Worm (Caenorhabditis elegans) whole organism, L1 larva: ENCODE measurements around the gene Y80D4G.2.

Source experiments
- C04F5.9 ChIP-seq: sonication (generic microtip); optimal IDR thresholded peaks from 2 replicates; lab custom pipeline; 2016; ENCODE audit warnings: missing genetic modification characterization, missing compliant biosample characterization
- C16A3.4 ChIP-seq: fragments of 150-350 bp; optimal IDR thresholded peaks from 2 replicates; lab custom pipeline; 2014; ENCODE audit warnings: missing biosample characterization, missing genetic modification characterization
- aly-2 ChIP-seq: fragments of 150-350 bp; optimal IDR thresholded peaks from 2 replicates; lab custom pipeline; 2014; ENCODE audit warnings: missing biosample characterization, missing genetic modification characterization
- ceh-8 ChIP-seq: fragments of 200-800 bp; sonication (Bioruptor generic); optimal IDR thresholded peaks from 2 replicates; lab custom pipeline; 2018; ENCODE audit warnings: mild to moderate bottlenecking, missing genetic modification characterization, moderate library complexity, missing compliant biosample characterization
- ceh-82 ChIP-seq, 3 experiments: fragments of 150-350 bp in 1 of 3; sonication (generic microtip) in 2 of 3; optimal IDR thresholded peaks; 2 replicates each; lab custom pipeline; 2014 to 2017; ENCODE audit warnings: missing biosample characterization in 3 of 3, missing genetic modification characterization in 3 of 3
- ceh-90 ChIP-seq: sonication (generic microtip); optimal IDR thresholded peaks from 2 replicates; lab custom pipeline; 2016; ENCODE audit warnings: missing genetic modification characterization, missing compliant biosample characterization
- ces-1 ChIP-seq: fragments of 150-350 bp; optimal IDR thresholded peaks from 2 replicates; lab custom pipeline; 2014; ENCODE audit warnings: missing biosample characterization, missing genetic modification reagents, missing genetic modification characterization
- dpl-1 ChIP-seq, 3 experiments: fragments of 150-350 bp in 2 of 3; sonication (generic microtip) in 1 of 3; optimal IDR thresholded peaks; 2 replicates each; lab custom pipeline; 2014 to 2017; ENCODE audit warnings: missing biosample characterization in 3 of 3, missing genetic modification characterization in 3 of 3, missing genetic modification reagents in 3 of 3
- efl-1 ChIP-seq, 4 experiments: fragments of 150-350 bp; optimal IDR thresholded peaks in 3 of 4; peaks in 1 of 4; 1 replicate in 1 of 4; 2 replicates in 3 of 4; lab custom pipeline; 2014; ENCODE audit warnings: missing biosample characterization in 2 of 4, missing genetic modification characterization in 2 of 4, missing genetic modification reagents in 2 of 4
- efl-3 ChIP-seq: fragments of 200-800 bp; sonication (Bioruptor generic); optimal IDR thresholded peaks from 2 replicates; lab custom pipeline; 2018; ENCODE audit warnings: mild to moderate bottlenecking, missing genetic modification characterization, missing compliant biosample characterization
- egl-27 ChIP-seq, 2 experiments: fragments of 150-350 bp in 1 of 2; sonication (generic microtip); optimal IDR thresholded peaks; 3 replicates each; lab custom pipeline; 2017 to 2018; ENCODE audit warnings: missing biosample characterization in 2 of 2, missing genetic modification characterization in 2 of 2, missing genetic modification reagents in 2 of 2
- elt-3 ChIP-seq, 6 experiments: fragments of 150-350 bp in 1 of 6; sonication (generic microtip); optimal IDR thresholded peaks; 2 replicates each; lab custom pipeline; 2017 to 2018; ENCODE audit warnings: missing biosample characterization in 6 of 6, missing genetic modification characterization in 6 of 6, inconsistent platforms in 1 of 6
- ets-5 ChIP-seq: fragments of 200-800 bp; sonication (Bioruptor generic); IDR thresholded peaks from 2 replicates; pipeline ENCODE4 v1.3.6; 2022; ENCODE audit warnings: missing genetic modification characterization, missing compliant biosample characterization
- fkh-10 ChIP-seq: sonication (generic microtip); optimal IDR thresholded peaks from 2 replicates; lab custom pipeline; 2017; ENCODE audit warnings: missing biosample characterization, missing genetic modification reagents, missing genetic modification characterization
- fkh-4 ChIP-seq: sonication (generic microtip); optimal IDR thresholded peaks from 2 replicates; lab custom pipeline; 2016; ENCODE audit warnings: missing compliant biosample characterization, missing genetic modification characterization, borderline replicate concordance
- fkh-8 ChIP-seq: sonication (generic microtip); optimal IDR thresholded peaks from 2 replicates; lab custom pipeline; 2016; ENCODE audit warnings: mild to moderate bottlenecking, missing genetic modification characterization, missing compliant biosample characterization
- grh-1 ChIP-seq: fragments of 200-800 bp; sonication (Bioruptor generic); IDR thresholded peaks from 2 replicates; pipeline ENCODE4 v1.3.6; 2022; ENCODE audit warnings: missing genetic modification reagents, missing genetic modification characterization, missing compliant biosample characterization
- hlh-17 ChIP-seq: fragments of 200-800 bp; sonication (Bioruptor generic); optimal IDR thresholded peaks from 2 replicates; lab custom pipeline; 2018; ENCODE audit warnings: missing genetic modification characterization, mild to moderate bottlenecking, missing compliant biosample characterization, moderate library complexity, borderline replicate concordance
- hlh-4 ChIP-seq: sonication (generic microtip); optimal IDR thresholded peaks from 2 replicates; lab custom pipeline; 2016; ENCODE audit warnings: mild to moderate bottlenecking, missing genetic modification characterization, missing compliant biosample characterization
- irx-1 ChIP-seq: sonication (generic microtip); optimal IDR thresholded peaks from 2 replicates; lab custom pipeline; 2016; ENCODE audit warnings: missing genetic modification characterization, missing compliant biosample characterization
- lin-14 ChIP-seq: fragments of 200-800 bp; sonication (Bioruptor generic); optimal IDR thresholded peaks from 2 replicates; lab custom pipeline; 2018; ENCODE audit warnings: mild to moderate bottlenecking, missing genetic modification characterization, moderate library complexity, missing compliant biosample characterization
- lin-15B ChIP-seq: fragments of 150-350 bp; sonication (generic microtip); optimal IDR thresholded peaks from 3 replicates; lab custom pipeline; 2014; ENCODE audit warnings: missing biosample characterization, missing genetic modification characterization
- lin-35 ChIP-seq, 2 experiments: fragments of 150-350 bp; optimal IDR thresholded peaks; 2 replicates each; lab custom pipeline; 2014; ENCODE audit warnings: missing biosample characterization in 2 of 2, missing genetic modification characterization in 2 of 2, missing genetic modification reagents in 2 of 2
- lir-3 ChIP-seq: sonication (generic microtip); optimal IDR thresholded peaks from 2 replicates; lab custom pipeline; 2016; ENCODE audit warnings: mild to moderate bottlenecking, missing genetic modification characterization, moderate library complexity, missing compliant biosample characterization; ENCODE audit not compliant: poor library complexity
- lsy-2 ChIP-seq, 2 experiments: fragments of 150-350 bp; optimal IDR thresholded peaks; 2 replicates each; lab custom pipeline; 2014; ENCODE audit warnings: missing biosample characterization in 2 of 2, missing genetic modification characterization in 2 of 2
- mab-9 ChIP-seq: fragments of 200-800 bp; sonication (Bioruptor generic); IDR thresholded peaks from 2 replicates; pipeline ENCODE4 v1.3.6; 2022; ENCODE audit warnings: missing genetic modification reagents, missing genetic modification characterization, missing compliant biosample characterization
- mdl-1 ChIP-seq, 2 experiments: fragments of 150-350 bp; optimal IDR thresholded peaks; 2 replicates each; lab custom pipeline; 2014 to 2017; ENCODE audit warnings: missing biosample characterization in 2 of 2, missing genetic modification characterization in 2 of 2, inconsistent platforms in 1 of 2
- mef-2 ChIP-seq: fragments of 150-350 bp; optimal IDR thresholded peaks from 2 replicates; lab custom pipeline; 2014; ENCODE audit warnings: missing biosample characterization, missing genetic modification characterization
- mep-1 ChIP-seq: fragments of 150-350 bp; optimal IDR thresholded peaks from 2 replicates; lab custom pipeline; 2014; ENCODE audit warnings: missing biosample characterization, missing genetic modification characterization
- nhr-12 ChIP-seq: sonication (generic microtip); optimal IDR thresholded peaks from 2 replicates; lab custom pipeline; 2017; ENCODE audit warnings: missing biosample characterization, missing genetic modification characterization
- nhr-19 ChIP-seq: fragments of 200-800 bp; sonication (Bioruptor generic); conservative IDR thresholded peaks from 2 replicates; pipeline ENCODE4 v1.3.6; 2022; ENCODE audit warnings: missing genetic modification characterization, missing compliant biosample characterization
- nhr-20 ChIP-seq: sonication (generic microtip); optimal IDR thresholded peaks from 2 replicates; lab custom pipeline; 2016; ENCODE audit warnings: mild to moderate bottlenecking, missing genetic modification characterization, missing compliant biosample characterization
- nhr-237 ChIP-seq: fragments of 150-350 bp; optimal IDR thresholded peaks from 2 replicates; lab custom pipeline; 2014; ENCODE audit warnings: missing biosample characterization, missing genetic modification characterization
- nhr-28 ChIP-seq: fragments of 150-350 bp; optimal IDR thresholded peaks from 2 replicates; lab custom pipeline; 2014; ENCODE audit warnings: missing biosample characterization, missing genetic modification characterization
- nhr-47 ChIP-seq: sonication (generic microtip); optimal IDR thresholded peaks from 2 replicates; lab custom pipeline; 2016; ENCODE audit warnings: mild to moderate bottlenecking, missing genetic modification characterization, moderate library complexity, missing compliant biosample characterization
- nhr-71 ChIP-seq: sonication (generic microtip); optimal IDR thresholded peaks from 2 replicates; lab custom pipeline; 2016; ENCODE audit warnings: mild to moderate bottlenecking, missing genetic modification characterization, moderate library complexity, missing compliant biosample characterization
- nhr-77 ChIP-seq: fragments of 150-350 bp; optimal IDR thresholded peaks from 2 replicates; lab custom pipeline; 2014; ENCODE audit warnings: missing biosample characterization, missing genetic modification characterization
- nhr-85 ChIP-seq: sonication (generic microtip); peaks from one replicate; lab custom pipeline; 2016; ENCODE audit warnings: missing genetic modification characterization, inconsistent platforms, missing compliant biosample characterization
- nhr-90 ChIP-seq: sonication (generic microtip); optimal IDR thresholded peaks from 2 replicates; lab custom pipeline; 2016; ENCODE audit warnings: mild to moderate bottlenecking, missing genetic modification characterization, missing compliant biosample characterization; ENCODE audit not compliant: poor library complexity
- pax-3 ChIP-seq: fragments of 200-800 bp; sonication (Bioruptor generic); optimal IDR thresholded peaks from 2 replicates; lab custom pipeline; 2018; ENCODE audit warnings: mild to moderate bottlenecking, missing genetic modification characterization, moderate library complexity, missing compliant biosample characterization
- rnt-1 ChIP-seq: sonication (generic microtip); optimal IDR thresholded peaks from 2 replicates; lab custom pipeline; 2016; ENCODE audit warnings: mild to moderate bottlenecking, missing genetic modification characterization, moderate library complexity, missing compliant biosample characterization
- skn-1 ChIP-seq: fragments of 150-350 bp; optimal IDR thresholded peaks from 2 replicates; lab custom pipeline; 2014; ENCODE audit warnings: missing biosample characterization, missing genetic modification characterization
- snpc-4 ChIP-seq: fragments of 150-350 bp; optimal IDR thresholded peaks from 2 replicates; lab custom pipeline; 2014; ENCODE audit warnings: missing biosample characterization, missing genetic modification characterization
- snu-23 ChIP-seq: sonication (generic microtip); optimal IDR thresholded peaks from 2 replicates; lab custom pipeline; 2016; ENCODE audit warnings: missing genetic modification characterization, missing compliant biosample characterization
- swsn-7 ChIP-seq: sonication (generic microtip); optimal IDR thresholded peaks from 2 replicates; lab custom pipeline; 2016; ENCODE audit warnings: missing genetic modification characterization, missing compliant biosample characterization
- unc-130 ChIP-seq: fragments of 150-350 bp; optimal IDR thresholded peaks from 2 replicates; lab custom pipeline; 2017; ENCODE audit warnings: missing biosample characterization, missing genetic modification characterization, inconsistent platforms
- unc-30 ChIP-seq: sonication (generic microtip); optimal IDR thresholded peaks from 2 replicates; lab custom pipeline; 2017; ENCODE audit warnings: missing biosample characterization, missing genetic modification characterization
- unc-86 ChIP-seq: sonication (generic microtip); optimal IDR thresholded peaks from 2 replicates; lab custom pipeline; 2016; ENCODE audit warnings: missing genetic modification characterization, missing compliant biosample characterization
- vab-15 ChIP-seq: sonication (generic microtip); optimal IDR thresholded peaks from 2 replicates; lab custom pipeline; 2017; ENCODE audit warnings: missing genotype, mild to moderate bottlenecking, missing genetic modification characterization, missing compliant biosample characterization
- xbp-1 ChIP-seq: sonication (generic microtip); optimal IDR thresholded peaks from 2 replicates; lab custom pipeline; 2016; ENCODE audit warnings: missing genetic modification characterization, missing compliant biosample characterization

Y80D4G.2 gene

DNA sequence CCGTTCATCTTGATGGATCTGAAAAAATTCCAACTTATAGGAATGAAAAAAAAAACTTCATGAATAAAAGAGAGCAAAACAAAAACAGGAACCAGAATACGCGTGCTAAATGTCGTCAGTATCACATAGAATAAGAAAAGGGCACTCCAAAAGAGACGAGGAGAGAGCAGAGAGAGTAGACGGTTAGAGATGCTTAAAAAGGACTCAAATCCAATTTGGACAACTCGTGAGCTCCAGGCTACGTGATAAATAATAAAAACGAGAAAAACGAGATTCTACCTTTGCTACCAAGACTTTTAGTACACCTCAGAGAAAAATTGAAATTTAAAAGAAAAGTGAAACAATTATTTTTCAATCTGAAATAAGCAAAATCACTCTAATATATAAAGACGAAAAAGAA is 48.7 kb upstream of the Y80D4G.2 start, which contains the start of gene upp-1 (continued):
- peak; percentile 79 for TF ChIP-seq lin-14 (GFP tag; lab: Kevin White, UChicago)

- TF ChIP-seq hlh-17 (GFP tag; lab: Kevin White, UChicago) (no peak), egl-27 (tag; optimal IDR thresholded peaks at IDR 0.05; lab: Kevin White, UChicago) (no peak), nhr-20 (tag; lab: Kevin White, UChicago) (peak; percentile 59), nhr-12 (tag; lab: Kevin White, UChicago) (no peak), irx-1 (tag; lab: Kevin White, UChicago) (no peak), unc-30 (tag; lab: Kevin White, UChicago) (no peak), snu-23 (peak; percentile 71), dpl-1 (GFP tag; optimal IDR thresholded peaks at IDR 0.05; lab: Kevin White, UChicago) (peak in 1 of 3 experiments; percentile 38), nhr-90 (tag; lab: Kevin White, UChicago) (peak; percentile 40), elt-3 (tag; optimal IDR thresholded peaks at IDR 0.05; lab: Kevin White, UChicago) (peak in 1 of 6 experiments; percentile 69), ceh-82 (tag; optimal IDR thresholded peaks at IDR 0.05; lab: Kevin White, UChicago) (peak in 2 of 3 experiments; percentile 1 to 44), mef-2 (tag; lab: Kevin White, UChicago) (no peak), unc-86 (tag; lab: Kevin White, UChicago) (no peak), skn-1 (no peak), aly-2 (tag; lab: Kevin White, UChicago) (no peak), lir-3 (tag; lab: Kevin White, UChicago) (peak; percentile 15), snpc-4 (tag; lab: Kevin White, UChicago) (no peak), ceh-90 (tag; lab: Kevin White, UChicago) (no peak), ceh-8 (GFP tag; lab: Kevin White, UChicago) (no peak), pax-3 (tag; lab: Kevin White, UChicago) (no peak), efl-3 (GFP tag; lab: Kevin White, UChicago) (no peak), fkh-8 (tag; lab: Kevin White, UChicago) (peak; percentile 32), efl-1 (optimal IDR thresholded peaks at IDR 0.05; lab: Kevin White, UChicago) (peak; percentile 46 to 58), efl-1 (GFP tag; optimal IDR thresholded peaks at IDR 0.05 in 1 of 2; lab: Kevin White, UChicago) (peak; percentile 26 to 58), hlh-4 (no peak), grh-1 (GFP tag; lab: Robert Waterston, UW) (0 out of 2 replicates have a peak, but pooled peaks have one; percentile 19), C16A3.4 (tag; lab: Kevin White, UChicago) (peak; percentile 8), fkh-4 (tag; lab: Kevin White, UChicago) (no peak), mep-1 (tag; lab: Kevin White, UChicago) (peak; percentile 42), nhr-77 (peak; percentile 20), nhr-237 (tag; lab: Kevin White, UChicago) (no peak), lin-14 (GFP tag; lab: Kevin White, UChicago) (peak; percentile 42), nhr-19 (GFP tag; lab: Robert Waterston, UW) (peak; percentile 51), nhr-28 (tag; lab: Kevin White, UChicago) (no peak), lsy-2 (tag; optimal IDR thresholded peaks at IDR 0.05; lab: Kevin White, UChicago) (peak in 1 of 2 experiments; percentile 50), mab-9 (GFP tag; lab: Robert Waterston, UW) (no peak), nhr-47 (tag; lab: Kevin White, UChicago) (peak; percentile 59), fkh-10 (GFP tag; lab: Kevin White, UChicago) (no peak), C04F5.9 (tag; lab: Kevin White, UChicago) (no peak), vab-15 (tag; lab: Kevin White, UChicago) (no peak), nhr-71 (tag; lab: Kevin White, UChicago) (peak; percentile 69), unc-130 (tag; lab: Kevin White, UChicago) (peak; percentile 14), lin-35 (GFP tag; optimal IDR thresholded peaks at IDR 0.05; lab: Kevin White, UChicago) (peak; percentile 26 to 66), ces-1 (GFP tag; lab: Kevin White, UChicago) (no peak), ets-5 (GFP tag; lab: Robert Waterston, UW) (no peak), rnt-1 (tag; lab: Kevin White, UChicago) (peak; percentile 57), xbp-1 (tag; lab: Kevin White, UChicago) (peak; percentile 23), mdl-1 (tag; optimal IDR thresholded peaks at IDR 0.05; lab: Kevin White, UChicago) (peak; percentile 9 to 90), nhr-85 (tag; lab: Kevin White, UChicago) (peak; percentile 74), lin-15B (tag; lab: Kevin White, UChicago) (no peak), swsn-7 (tag; lab: Kevin White, UChicago) (peak; percentile 25)
Observed at ce11 chrIII:7642015-7642414, 47.6 kb upstream of the Y80D4G.2 start.
